Worm (Caenorhabditis elegans): ENCODE measurements around the gene C08G5.6.

- TF ChIP-seq dao-5 (tag; optimal IDR thresholded peaks at IDR 0.05) = no peak
- no peak for TF ChIP-seq him-1 (tag; optimal IDR thresholded peaks at IDR 0.05)
- TF ChIP-seq W03F9.2 (tag; optimal IDR thresholded peaks at IDR 0.05) = no peak
Observed at ce11 chrII:812917-813316, 42.6 kb downstream of the C08G5.6 start, which contains the start of gene F46F5.5.

Measured in whole organism, L4/young adult.